Worm (Caenorhabditis elegans) whole organism, early embryonic: ENCODE results near the gene R148.7.

Experiments used
- B0310.2 ChIP-seq: sonication (generic microtip); optimal IDR thresholded peaks from 2 replicates; lab custom pipeline; 2016; ENCODE audit warnings: mild to moderate bottlenecking, missing genetic modification characterization, missing compliant biosample characterization
- F13C5.2 ChIP-seq: sonication (generic microtip); optimal IDR thresholded peaks from 2 replicates; lab custom pipeline; 2017; ENCODE audit warnings: mild to moderate bottlenecking, missing genetic modification characterization, inconsistent platforms, missing compliant biosample characterization
- ama-1 ChIP-seq: fragments of 150-350 bp; optimal IDR thresholded peaks from 2 replicates; lab custom pipeline; 2014
- ceh-13 ChIP-seq: fragments of 200-800 bp; sonication (Bioruptor generic); optimal IDR thresholded peaks from 2 replicates; lab custom pipeline; 2018; ENCODE audit warnings: mild to moderate bottlenecking, missing genetic modification characterization, missing compliant biosample characterization
- ceh-36 ChIP-seq: sonication (generic microtip); optimal IDR thresholded peaks from 2 replicates; lab custom pipeline; 2016; ENCODE audit warnings: missing genetic modification characterization, inconsistent platforms, missing compliant biosample characterization
- flt-1 ChIP-seq: fragments of 200-800 bp; sonication (Bioruptor generic); IDR thresholded peaks from 2 replicates; pipeline ENCODE4 v1.3.6; 2022; ENCODE audit warnings: missing genetic modification characterization, missing compliant biosample characterization
- hmbx-1 ChIP-seq: sonication (generic microtip); optimal IDR thresholded peaks from 2 replicates; lab custom pipeline; 2016; ENCODE audit warnings: mild to moderate bottlenecking, missing genetic modification characterization, missing compliant biosample characterization
- hnd-1 ChIP-seq: sonication (generic microtip); optimal IDR thresholded peaks from 2 replicates; lab custom pipeline; 2016; ENCODE audit warnings: missing genetic modification characterization, missing compliant biosample characterization
- pes-1 ChIP-seq: fragments of 200-800 bp; sonication (Bioruptor generic); IDR thresholded peaks from 2 replicates; pipeline ENCODE4 v1.3.6; 2022; ENCODE audit warnings: missing genetic modification reagents, missing genetic modification characterization, missing compliant biosample characterization
- scrt-1 ChIP-seq: fragments of 200-800 bp; sonication (Bioruptor generic); IDR thresholded peaks from 2 replicates; pipeline ENCODE4 v1.3.6; 2022; ENCODE audit warnings: missing genetic modification characterization, missing compliant biosample characterization
- sea-1 ChIP-seq: fragments of 200-800 bp; sonication (Bioruptor generic); conservative IDR thresholded peaks from 2 replicates; pipeline ENCODE4 v1.3.6; 2022; ENCODE audit warnings: missing genetic modification characterization, missing compliant biosample characterization
- tbx-11 ChIP-seq: fragments of 200-800 bp; sonication (Bioruptor generic); IDR thresholded peaks from 2 replicates; pipeline ENCODE4 v1.3.6; 2022; ENCODE audit warnings: missing genetic modification characterization, missing compliant biosample characterization
- tbx-37 ChIP-seq: fragments of 200-800 bp; sonication (Bioruptor generic); conservative IDR thresholded peaks from 2 replicates; pipeline ENCODE4 v1.3.6; 2022; ENCODE audit warnings: missing genetic modification reagents, missing genetic modification characterization, missing compliant biosample characterization

DNA sequence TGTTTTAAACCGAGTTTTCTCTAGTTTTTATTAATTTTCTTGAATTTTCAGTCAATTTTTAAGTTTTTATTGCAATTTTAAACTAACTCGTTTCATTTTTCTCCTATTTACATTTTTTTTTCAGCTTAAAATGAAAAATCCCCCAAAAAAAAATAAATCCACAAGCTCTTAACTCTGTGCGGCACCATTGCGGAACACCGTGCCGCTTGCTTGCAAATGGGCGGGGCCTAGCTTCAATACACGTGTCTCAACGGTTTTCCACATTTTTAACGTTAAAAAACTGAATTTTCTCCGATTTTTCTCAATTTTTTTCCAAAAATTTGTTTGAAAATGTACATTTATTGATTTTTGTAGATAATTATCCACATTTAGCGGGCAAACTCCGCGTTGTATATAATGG lies 23.2 kb downstream of the R148.7 start, which contains the start of gene R148.3:
- TF ChIP-seq ama-1 (lab: Kevin White, UChicago) (no peak), tbx-11 (GFP tag; lab: Robert Waterston, UW) (peak; percentile 73), flt-1 (GFP tag; lab: Robert Waterston, UW) (peak; percentile 69; the same call in 1 of the 2 replicates), hnd-1 (tag; lab: Kevin White, UChicago) (peak; percentile 64), tbx-37 (GFP tag; lab: Robert Waterston, UW) (peak; percentile 76), sea-1 (GFP tag; lab: Robert Waterston, UW) (peak; percentile 80; the same call in 1 of the 2 replicates), hmbx-1 (tag; lab: Kevin White, UChicago) (peak; percentile 32), F13C5.2 (peak; percentile 86), pes-1 (peak; percentile 82), ceh-36 (peak; percentile 94), ceh-13 (GFP tag; lab: Kevin White, UChicago) (peak; percentile 63), scrt-1 (peak; percentile 82), B0310.2 (tag; lab: Kevin White, UChicago) (peak; percentile 58)
